Fruit fly (Drosophila melanogaster) whole organism, embryonic: ENCODE measurements around the gene gish.
A peak's percentile ranks its signal among the peaks of the same experiment; 100 is the strongest.

Source experiments
- Atf3 ChIP-seq: fragments of 200-800 bp; sonication (Bioruptor generic); optimal IDR thresholded peaks from 3 replicates; lab custom pipeline; 2016; ENCODE audit warnings: missing biosample characterization, missing genetic modification characterization
- B-H2 ChIP-seq: fragments of 200-800 bp; sonication (Bioruptor generic); optimal IDR thresholded peaks from 2 replicates; lab custom pipeline; 2018; ENCODE audit warnings: missing biosample characterization, mild to moderate bottlenecking, missing genetic modification characterization
- C15 ChIP-seq: fragments of 200-800 bp; sonication (Bioruptor generic); IDR thresholded peaks from 3 replicates; pipeline ENCODE4 v1.3.6; 2022; ENCODE audit warnings: missing biosample characterization, missing genetic modification characterization
- CG10959 ChIP-seq: fragments of 200-800 bp; sonication (Bioruptor generic); IDR thresholded peaks from 2 replicates; pipeline ENCODE4 v1.3.6; 2022; ENCODE audit warnings: missing biosample characterization, missing genetic modification characterization
- CG10979 ChIP-seq: fragments of 200-800 bp; sonication (Bioruptor generic); optimal IDR thresholded peaks from 2 replicates; lab custom pipeline; 2018; ENCODE audit warnings: missing biosample characterization, mild to moderate bottlenecking, missing genetic modification characterization, moderate library complexity
- CG11504 ChIP-seq: fragments of 200-800 bp; sonication (Bioruptor generic); optimal IDR thresholded peaks from 3 replicates; lab custom pipeline; 2019; ENCODE audit warnings: missing biosample characterization, mild to moderate bottlenecking, missing genetic modification characterization, moderate library complexity
- CG11695 ChIP-seq: fragments of 200-800 bp; sonication (Bioruptor generic); IDR thresholded peaks from 3 replicates; pipeline ENCODE4 v1.3.6; 2022; ENCODE audit warnings: missing biosample characterization, missing genetic modification characterization
- CG13287 ChIP-seq: fragments of 200-800 bp; sonication (Bioruptor generic); IDR thresholded peaks from 2 replicates; pipeline ENCODE4 v1.3.6; 2022; ENCODE audit warnings: missing biosample characterization, missing genetic modification characterization; ENCODE audit not compliant: partially characterized antibody
- CG1529 ChIP-seq: fragments of 200-800 bp; sonication (Bioruptor generic); optimal IDR thresholded peaks from 3 replicates; lab custom pipeline; 2018; ENCODE audit warnings: missing biosample characterization, missing genetic modification characterization
- CG17328 ChIP-seq: fragments of 200-800 bp; sonication (Bioruptor generic); IDR thresholded peaks from 2 replicates; pipeline ENCODE4 v1.3.6; 2022; ENCODE audit warnings: missing biosample characterization, missing genetic modification characterization
- CG18764 ChIP-seq: fragments of 200-800 bp; sonication (Bioruptor generic); optimal IDR thresholded peaks from 3 replicates; lab custom pipeline; 2016; ENCODE audit warnings: missing biosample characterization, missing genetic modification characterization
- CG2120 ChIP-seq: fragments of 200-800 bp; sonication (Bioruptor generic); optimal IDR thresholded peaks from 3 replicates; lab custom pipeline; 2016; ENCODE audit warnings: missing biosample characterization, missing genetic modification characterization
- CG2712 ChIP-seq: fragments of 200-800 bp; optimal IDR thresholded peaks from 3 replicates; lab custom pipeline; 2019; ENCODE audit warnings: missing biosample characterization, mild to moderate bottlenecking, missing genetic modification characterization, moderate library complexity
- CG4707 ChIP-seq: fragments of 200-800 bp; sonication (Bioruptor generic); optimal IDR thresholded peaks from 2 replicates; lab custom pipeline; 2018; ENCODE audit warnings: missing biosample characterization, mild to moderate bottlenecking, missing genetic modification characterization, moderate library complexity
- CG5245 ChIP-seq: fragments of 200-800 bp; sonication (Bioruptor generic); optimal IDR thresholded peaks from 3 replicates; lab custom pipeline; 2016; ENCODE audit warnings: missing biosample characterization, missing genetic modification characterization
- CG6854 ChIP-seq: fragments of 200-800 bp; sonication (Bioruptor generic); optimal IDR thresholded peaks from 3 replicates; lab custom pipeline; 2017; ENCODE audit warnings: missing biosample characterization, mild to moderate bottlenecking, missing genetic modification characterization
- CG7556 ChIP-seq: fragments of 200-800 bp; sonication (Bioruptor generic); optimal IDR thresholded peaks from 2 replicates; lab custom pipeline; 2017; ENCODE audit warnings: missing biosample characterization, mild to moderate bottlenecking, missing genetic modification characterization
- CG7987 ChIP-seq: fragments of 200-800 bp; sonication (Bioruptor generic); optimal IDR thresholded peaks from 2 replicates; lab custom pipeline; 2018; ENCODE audit warnings: missing biosample characterization, mild to moderate bottlenecking, missing genetic modification characterization, moderate library complexity
- CG8359 ChIP-seq: fragments of 200-800 bp; sonication (Bioruptor generic); optimal IDR thresholded peaks from 2 replicates; lab custom pipeline; 2017; ENCODE audit warnings: missing biosample characterization, mild to moderate bottlenecking, missing genetic modification characterization, borderline replicate concordance
- CG9876 ChIP-seq: fragments of 200-800 bp; sonication (Bioruptor generic); optimal IDR thresholded peaks from 2 replicates; lab custom pipeline; 2016; ENCODE audit warnings: missing biosample characterization, missing genetic modification characterization
- Deaf1 ChIP-seq: fragments of 200-800 bp; optimal IDR thresholded peaks from 3 replicates; lab custom pipeline; 2019; ENCODE audit warnings: missing biosample characterization, mild to moderate bottlenecking, missing genetic modification characterization, moderate library complexity
- Elba2 ChIP-seq: fragments of 200-800 bp; sonication (Bioruptor generic); optimal IDR thresholded peaks from 3 replicates; lab custom pipeline; 2016; ENCODE audit warnings: missing biosample characterization, missing genetic modification characterization
- H2.0 ChIP-seq: fragments of 200-800 bp; sonication (Bioruptor generic); IDR thresholded peaks from 2 replicates; pipeline ENCODE4 v1.3.6; 2022; ENCODE audit warnings: missing biosample characterization, missing genetic modification characterization
- Hand ChIP-seq: fragments of 200-800 bp; sonication (Bioruptor generic); optimal IDR thresholded peaks from 2 replicates; lab custom pipeline; 2017; ENCODE audit warnings: mild to moderate bottlenecking, missing biosample characterization, missing genetic modification reagents, missing genetic modification characterization
- Hr78 ChIP-seq, 2 experiments: fragments of 200-800 bp in 1 of 2; fragments of >200 bp in 1 of 2; sonication (Bioruptor generic) in 1 of 2; optimal IDR thresholded peaks; 2 replicates each; lab custom pipeline; 2017 to 2019; ENCODE audit warnings: missing biosample characterization in 2 of 2, missing genetic modification characterization in 2 of 2, mild to moderate bottlenecking in 1 of 2, moderate library complexity in 1 of 2
- Kr ChIP-seq: fragments of 200-800 bp; sonication (Bioruptor generic); optimal IDR thresholded peaks from 2 replicates; lab custom pipeline; 2017; ENCODE audit warnings: missing biosample characterization, mild to moderate bottlenecking, missing genetic modification characterization
- Lhr ChIP-seq: fragments of 200-800 bp; sonication (Bioruptor generic); optimal IDR thresholded peaks from 3 replicates; lab custom pipeline; 2017; ENCODE audit warnings: mild to moderate bottlenecking, missing biosample characterization, missing genetic modification reagents, missing genetic modification characterization
- Sry-β ChIP-seq: fragments of 200-800 bp; sonication (Bioruptor generic); optimal IDR thresholded peaks from 2 replicates; lab custom pipeline; 2018; ENCODE audit warnings: missing biosample characterization, mild to moderate bottlenecking, missing genetic modification characterization, moderate library complexity
- bigmax ChIP-seq: fragments of 200-800 bp; sonication (Bioruptor generic); optimal IDR thresholded peaks from 2 replicates; lab custom pipeline; 2018; ENCODE audit warnings: missing biosample characterization, mild to moderate bottlenecking, missing genetic modification characterization
- dmrt99B ChIP-seq: fragments of 200-800 bp; sonication (Bioruptor generic); optimal IDR thresholded peaks from 2 replicates; lab custom pipeline; 2018; ENCODE audit warnings: missing biosample characterization, mild to moderate bottlenecking, missing genetic modification characterization, moderate library complexity
- dpn ChIP-seq, 2 experiments: fragments of 200-800 bp; sonication (Bioruptor generic); optimal IDR thresholded peaks; 3 replicates each; lab custom pipeline; 2016; ENCODE audit warnings: missing biosample characterization in 2 of 2, missing genetic modification characterization in 2 of 2
- exex ChIP-seq: fragments of 200-800 bp; sonication (Bioruptor generic); optimal IDR thresholded peaks from 4 replicates; lab custom pipeline; 2018; ENCODE audit warnings: missing biosample characterization, mild to moderate bottlenecking, missing genetic modification characterization, moderate library complexity
- fd64A ChIP-seq: fragments of 200-800 bp; sonication (Bioruptor generic); optimal IDR thresholded peaks from 3 replicates; lab custom pipeline; 2018; ENCODE audit warnings: missing biosample characterization, mild to moderate bottlenecking, missing genetic modification characterization
- fd96Cb ChIP-seq: fragments of 200-800 bp; sonication (Bioruptor generic); optimal IDR thresholded peaks from 2 replicates; lab custom pipeline; 2018; ENCODE audit warnings: missing biosample characterization, mild to moderate bottlenecking, missing genetic modification characterization, moderate library complexity
- fu2 ChIP-seq: fragments of 200-800 bp; sonication (Bioruptor generic); optimal IDR thresholded peaks from 2 replicates; lab custom pipeline; 2016; ENCODE audit warnings: missing biosample characterization, missing genetic modification characterization
- hbn ChIP-seq: fragments of 200-800 bp; sonication (Bioruptor generic); IDR thresholded peaks from 2 replicates; pipeline ENCODE4 v1.3.6; 2022; ENCODE audit warnings: missing biosample characterization, missing genetic modification characterization; ENCODE audit not compliant: partially characterized antibody
- jing ChIP-seq: fragments of 200-800 bp; sonication (Bioruptor generic); optimal IDR thresholded peaks from 2 replicates; lab custom pipeline; 2018; ENCODE audit warnings: missing biosample characterization, mild to moderate bottlenecking, missing genetic modification characterization
- ken ChIP-seq: fragments of 200-800 bp; sonication (Bioruptor generic); IDR thresholded peaks from 3 replicates; pipeline ENCODE4 v1.3.6; 2022; ENCODE audit warnings: missing biosample characterization, missing genetic modification characterization
- klu ChIP-seq: fragments of 200-800 bp; sonication (Bioruptor generic); IDR thresholded peaks from 2 replicates; pipeline ENCODE4 v1.3.6; 2022; ENCODE audit warnings: missing biosample characterization, missing genetic modification characterization
- knrl ChIP-seq: fragments of 200-800 bp; sonication (Bioruptor generic); IDR thresholded peaks from 3 replicates; pipeline ENCODE4 v1.3.6; 2022; ENCODE audit warnings: missing biosample characterization, missing genetic modification characterization; ENCODE audit not compliant: partially characterized antibody
- lilli ChIP-seq: fragments of 200-800 bp; sonication (Bioruptor generic); optimal IDR thresholded peaks from 3 replicates; lab custom pipeline; 2016; ENCODE audit warnings: missing biosample characterization, missing genetic modification characterization
- org-1 ChIP-seq: fragments of 200-800 bp; sonication (Bioruptor generic); optimal IDR thresholded peaks from 2 replicates; lab custom pipeline; 2017; ENCODE audit warnings: missing biosample characterization, missing genetic modification characterization
- rib ChIP-seq: fragments of 200-800 bp; sonication (Bioruptor generic); IDR thresholded peaks from 2 replicates; pipeline ENCODE4 v1.3.6; 2022; ENCODE audit warnings: missing biosample characterization, missing genetic modification characterization
- shn ChIP-seq: fragments of 200-800 bp; sonication (Bioruptor generic); optimal IDR thresholded peaks from 3 replicates; lab custom pipeline; 2016; ENCODE audit warnings: missing biosample characterization, missing genetic modification characterization
- slbo ChIP-seq: fragments of 200-800 bp; sonication (Bioruptor generic); IDR thresholded peaks from 2 replicates; pipeline ENCODE4 v1.3.6; 2022; ENCODE audit warnings: missing biosample characterization, missing genetic modification characterization
- trh ChIP-seq: fragments of 200-800 bp; sonication (Bioruptor generic); optimal IDR thresholded peaks from 2 replicates; lab custom pipeline; 2016; ENCODE audit warnings: missing biosample characterization, missing genetic modification characterization
- tup ChIP-seq: fragments of 200-800 bp; sonication (Bioruptor generic); optimal IDR thresholded peaks from 2 replicates; lab custom pipeline; 2016; ENCODE audit warnings: missing biosample characterization, mild to moderate bottlenecking, missing genetic modification characterization, moderate library complexity
- vnd ChIP-seq: fragments of 200-800 bp; sonication (Bioruptor generic); IDR thresholded peaks from 3 replicates; pipeline ENCODE4 v1.3.6; 2022; ENCODE audit warnings: missing biosample characterization, missing genetic modification characterization; ENCODE audit not compliant: partially characterized antibody
- zen2 ChIP-seq: fragments of 200-800 bp; sonication (Bioruptor generic); IDR thresholded peaks from 3 replicates; pipeline ENCODE4 v1.3.6; 2022; ENCODE audit warnings: missing biosample characterization, missing genetic modification characterization; ENCODE audit not compliant: partially characterized antibody
- zf30C ChIP-seq: fragments of 200-800 bp; sonication (Bioruptor generic); optimal IDR thresholded peaks from 3 replicates; lab custom pipeline; 2018; ENCODE audit warnings: missing biosample characterization, mild to moderate bottlenecking, missing genetic modification characterization

gish gene

dm6 chr3R:16241102-16241779, 31.0 kb upstream of the gish start (continued):
- TF ChIP-seq CG7987 (GFP tag; lab: Kevin White, UChicago) = peak; percentile 69
- no peak for TF ChIP-seq vnd (GFP tag; lab: Robert Waterston, UW)
- no peak for TF ChIP-seq jing (GFP tag; lab: Kevin White, UChicago)
- no peak for TF ChIP-seq shn (GFP tag; lab: Kevin White, UChicago)
- peak; percentile 6 for TF ChIP-seq CG4707
- TF ChIP-seq B-H2 (GFP tag; lab: Kevin White, UChicago) = peak; percentile 52
- no peak for TF ChIP-seq CG7556 (GFP tag; lab: Kevin White, UChicago)
- TF ChIP-seq fu2 (GFP tag; lab: Kevin White, UChicago) = no peak
- TF ChIP-seq dpn (GFP tag; optimal IDR thresholded peaks at IDR 0.05; lab: Kevin White, UChicago) = peak in 1 of 2 experiments; percentile 31
- TF ChIP-seq CG8359 = peak; percentile 20
- peak; percentile 61 for TF ChIP-seq bigmax (GFP tag; lab: Kevin White, UChicago)
- TF ChIP-seq C15 (GFP tag; lab: Robert Waterston, UW) = no peak
- peak; percentile 40 for TF ChIP-seq fd64A (GFP tag; lab: Kevin White, UChicago)
- TF ChIP-seq Hand = peak; percentile 39
- peak; percentile 18 for TF ChIP-seq exex (tag; lab: Kevin White, UChicago)
- TF ChIP-seq Sry-β (GFP tag; lab: Kevin White, UChicago) = no peak
- no peak for TF ChIP-seq Atf3
- TF ChIP-seq CG17328 (GFP tag; lab: Robert Waterston, UW) = no peak
- TF ChIP-seq ken (GFP tag; lab: Robert Waterston, UW) = no peak
- no peak for TF ChIP-seq klu (GFP tag; lab: Robert Waterston, UW)
- TF ChIP-seq CG2120 (GFP tag; lab: Kevin White, UChicago) = peak; percentile 56
- TF ChIP-seq CG2712 (tag; lab: Kevin White, UChicago) = peak; percentile 3
- TF ChIP-seq knrl (GFP tag; lab: Robert Waterston, UW) = no peak
- TF ChIP-seq Kr (GFP tag; lab: Kevin White, UChicago) = peak; percentile 53
- TF ChIP-seq trh = no peak
- peak; percentile 9 for TF ChIP-seq fd96Cb (tag; lab: Kevin White, UChicago)
- no peak for TF ChIP-seq CG1529 (GFP tag; lab: Kevin White, UChicago)
- TF ChIP-seq Hr78 (GFP tag; optimal IDR thresholded peaks at IDR 0.05; lab: Kevin White, UChicago) = peak in 1 of 2 experiments; percentile 64

dm6 chr3R:16241822-16242221, 30.4 kb upstream of the gish start:
- TF ChIP-seq slbo (no peak), Elba2 (GFP tag; lab: Kevin White, UChicago) (no peak), CG10959 (no peak), CG11695 (GFP tag; lab: Robert Waterston, UW) (no peak), rib (GFP tag; lab: Robert Waterston, UW) (no peak), CG11504 (tag; lab: Kevin White, UChicago) (peak; percentile 41), tup (GFP tag; lab: Kevin White, UChicago) (no peak), CG9876 (GFP tag; lab: Kevin White, UChicago) (no peak), CG13287 (no peak), dmrt99B (tag; lab: Kevin White, UChicago) (peak; percentile 3), Deaf1 (no peak), Lhr (GFP tag; lab: Kevin White, UChicago) (peak; percentile 12), H2.0 (GFP tag; lab: Robert Waterston, UW) (no peak), CG4707 (no peak), CG6854 (GFP tag; lab: Kevin White, UChicago) (no peak), org-1 (GFP tag; lab: Kevin White, UChicago) (no peak), zen2 (GFP tag; lab: Robert Waterston, UW) (no peak), CG10979 (tag; lab: Kevin White, UChicago) (no peak), CG18764 (no peak), lilli (no peak), zf30C (no peak), CG5245 (GFP tag; lab: Kevin White, UChicago) (no peak), hbn (GFP tag; lab: Robert Waterston, UW) (no peak)
